Fruit fly (Drosophila melanogaster) whole organism, prepupa: ENCODE results near the gene Polr2A.

ENCODE experiments used
- Blimp-1 ChIP-seq: fragments of 200-800 bp; sonication (Bioruptor generic); optimal IDR thresholded peaks from 3 replicates; lab custom pipeline; 2017; ENCODE audit warnings: missing biosample characterization, missing genetic modification characterization, mild to moderate bottlenecking, moderate library complexity, missing genetic modification reagents
- CG31627 ChIP-seq: fragments of 200-800 bp; sonication (Bioruptor generic); optimal IDR thresholded peaks from 3 replicates; lab custom pipeline; 2016; ENCODE audit warnings: missing biosample characterization, missing genetic modification characterization
- CG6808 ChIP-seq: fragments of 200-800 bp; sonication (Bioruptor generic); optimal IDR thresholded peaks from 3 replicates; lab custom pipeline; 2017; ENCODE audit warnings: missing biosample characterization, missing genetic modification characterization, mild to moderate bottlenecking, moderate library complexity, missing genetic modification reagents
- CG7368 ChIP-seq: fragments of 200-800 bp; sonication (Bioruptor generic); optimal IDR thresholded peaks from 3 replicates; lab custom pipeline; 2016; ENCODE audit warnings: missing biosample characterization, missing genetic modification characterization
- CG8632 ChIP-seq: fragments of 200-800 bp; sonication (Bioruptor generic); optimal IDR thresholded peaks from 3 replicates; lab custom pipeline; 2016; ENCODE audit warnings: missing biosample characterization, missing genetic modification characterization
- Gug ChIP-seq: fragments of 200-800 bp; sonication (Bioruptor generic); IDR thresholded peaks from 2 replicates; pipeline ENCODE4 v1.3.6; 2022; ENCODE audit warnings: missing biosample characterization, missing genetic modification characterization
- Hr39 ChIP-seq: fragments of 200-800 bp; sonication (Bioruptor generic); optimal IDR thresholded peaks from 2 replicates; lab custom pipeline; 2016; ENCODE audit warnings: missing biosample characterization, missing genetic modification characterization
- Lpt ChIP-seq: fragments of 200-800 bp; sonication (Bioruptor generic); optimal IDR thresholded peaks from 3 replicates; lab custom pipeline; 2016; ENCODE audit warnings: missing biosample characterization, missing genetic modification characterization
- OdsH ChIP-seq: fragments of 200-800 bp; sonication (Bioruptor generic); optimal IDR thresholded peaks from 3 replicates; lab custom pipeline; 2016; ENCODE audit warnings: missing biosample characterization, missing genetic modification characterization
- spab ChIP-seq: fragments of 200-800 bp; sonication (Bioruptor generic); optimal IDR thresholded peaks from 2 replicates; lab custom pipeline; 2017; ENCODE audit warnings: missing biosample characterization, mild to moderate bottlenecking, missing genetic modification characterization, missing genetic modification reagents

dm6 chrX:11573529-11573928 is 3.4 kb upstream of the Polr2A start, which contains the start of gene CG11696:
- TF ChIP-seq CG8632 (GFP tag; lab: Kevin White, UChicago): no peak
- TF ChIP-seq OdsH (GFP tag; lab: Kevin White, UChicago): no peak
- TF ChIP-seq CG31627 (GFP tag; lab: Kevin White, UChicago): no peak
- no peak for TF ChIP-seq Blimp-1 (GFP tag; lab: Kevin White, UChicago)
- TF ChIP-seq spab (GFP tag; lab: Kevin White, UChicago): no peak
- no peak for TF ChIP-seq CG7368
- no peak for TF ChIP-seq Lpt (GFP tag; lab: Kevin White, UChicago)
- TF ChIP-seq Hr39 (GFP tag; lab: Kevin White, UChicago): no peak
- no peak for TF ChIP-seq Gug (GFP tag; lab: Robert Waterston, UW)
- TF ChIP-seq CG6808 (GFP tag; lab: Kevin White, UChicago): no peak
